Fruit fly (Drosophila melanogaster): Measurements from ENCODE around the gene Snap25.
A peak's percentile ranks its signal among the peaks of the same experiment; 100 is the strongest.

DNA sequence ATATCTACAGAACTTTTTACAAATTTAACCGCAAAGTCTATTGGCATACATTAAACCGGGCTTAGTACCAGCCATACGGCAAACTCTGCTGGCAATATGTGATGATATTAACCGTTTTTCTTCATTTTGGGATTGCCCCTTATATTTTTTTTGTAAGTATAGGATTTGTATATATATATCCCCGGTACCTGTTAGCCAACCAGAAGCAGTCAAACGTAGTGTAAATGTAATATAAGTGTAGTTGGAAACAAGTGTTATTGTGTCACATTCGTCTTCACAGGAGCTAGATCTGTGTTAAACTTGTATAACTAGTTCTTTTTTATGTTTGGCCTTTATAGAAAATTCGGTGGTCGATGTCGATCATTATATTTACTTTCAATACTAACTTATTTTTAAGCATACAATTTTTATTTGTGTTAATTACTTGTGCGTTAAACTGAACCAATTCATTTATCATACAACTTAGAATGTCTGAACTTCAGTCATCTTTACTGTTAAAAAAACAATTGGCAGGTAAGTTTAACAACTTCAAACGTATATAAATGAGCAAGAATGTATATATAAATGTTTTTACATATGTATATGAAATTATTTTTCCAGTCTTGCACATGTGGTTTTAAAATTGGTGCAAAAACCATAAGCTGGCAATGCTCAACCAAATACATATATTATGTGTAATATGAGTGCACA lies 45.6 kb upstream of the Snap25 start, which contains the start of gene CG40045:
- TF ChIP-seq esn (GFP tag; optimal IDR thresholded peaks at IDR 0.05): no peak
- TF ChIP-seq CG34406 (GFP tag; optimal IDR thresholded peaks at IDR 0.05): no peak
- TF ChIP-seq CG4318 (GFP tag; optimal IDR thresholded peaks at IDR 0.05): no peak
- TF ChIP-seq OdsH (GFP tag; optimal IDR thresholded peaks at IDR 0.05): no peak
- peak; percentile 7 for TF ChIP-seq Hr39 (GFP tag; optimal IDR thresholded peaks at IDR 0.05)
- TF ChIP-seq Eip93F (GFP tag; optimal IDR thresholded peaks at IDR 0.05): no peak
- TF ChIP-seq Smox (GFP tag; optimal IDR thresholded peaks at IDR 0.05): no peak
- no peak for TF ChIP-seq Sox102F (GFP tag; optimal IDR thresholded peaks at IDR 0.05)
- no peak for TF ChIP-seq Ets21C (GFP tag; optimal IDR thresholded peaks at IDR 0.05)

All from whole organism, prepupa.